Worm (Caenorhabditis elegans) whole organism, early embryonic: ENCODE results near the gene srd-33.

Experiments used
- F13C5.2 ChIP-seq: sonication (generic microtip); optimal IDR thresholded peaks from 2 replicates; lab custom pipeline; 2017; ENCODE audit warnings: mild to moderate bottlenecking, missing genetic modification characterization, inconsistent platforms, missing compliant biosample characterization
- aly-1 ChIP-seq: sonication (generic microtip); optimal IDR thresholded peaks from 2 replicates; lab custom pipeline; 2016; ENCODE audit warnings: missing genetic modification characterization, missing compliant biosample characterization
- ama-1 ChIP-seq: fragments of 150-350 bp; optimal IDR thresholded peaks from 2 replicates; lab custom pipeline; 2014
- ceh-36 ChIP-seq: sonication (generic microtip); optimal IDR thresholded peaks from 2 replicates; lab custom pipeline; 2016; ENCODE audit warnings: missing genetic modification characterization, inconsistent platforms, missing compliant biosample characterization
- ets-7 ChIP-seq: sonication (generic microtip); optimal IDR thresholded peaks from 2 replicates; lab custom pipeline; 2016; ENCODE audit warnings: missing genotype, missing genetic modification characterization, missing compliant biosample characterization
- flt-1 ChIP-seq: fragments of 200-800 bp; sonication (Bioruptor generic); IDR thresholded peaks from 2 replicates; pipeline ENCODE4 v1.3.6; 2022; ENCODE audit warnings: missing genetic modification characterization, missing compliant biosample characterization
- hmbx-1 ChIP-seq: sonication (generic microtip); optimal IDR thresholded peaks from 2 replicates; lab custom pipeline; 2016; ENCODE audit warnings: mild to moderate bottlenecking, missing genetic modification characterization, missing compliant biosample characterization
- hmg-4 ChIP-seq: fragments of 200-800 bp; sonication (Bioruptor generic); optimal IDR thresholded peaks from 2 replicates; lab custom pipeline; 2018; ENCODE audit warnings: mild to moderate bottlenecking, missing genetic modification characterization, missing compliant biosample characterization
- hnd-1 ChIP-seq: sonication (generic microtip); optimal IDR thresholded peaks from 2 replicates; lab custom pipeline; 2016; ENCODE audit warnings: missing genetic modification characterization, missing compliant biosample characterization
- pes-1 ChIP-seq: fragments of 200-800 bp; sonication (Bioruptor generic); IDR thresholded peaks from 2 replicates; pipeline ENCODE4 v1.3.6; 2022; ENCODE audit warnings: missing genetic modification reagents, missing genetic modification characterization, missing compliant biosample characterization
- sea-1 ChIP-seq: fragments of 200-800 bp; sonication (Bioruptor generic); conservative IDR thresholded peaks from 2 replicates; pipeline ENCODE4 v1.3.6; 2022; ENCODE audit warnings: missing genetic modification characterization, missing compliant biosample characterization
- tbx-11 ChIP-seq: fragments of 200-800 bp; sonication (Bioruptor generic); IDR thresholded peaks from 2 replicates; pipeline ENCODE4 v1.3.6; 2022; ENCODE audit warnings: missing genetic modification characterization, missing compliant biosample characterization

ce11 chrV:4867535-4867934 lies 4.6 kb upstream of the srd-33 start:
- no peak for TF ChIP-seq pes-1
- TF ChIP-seq sea-1 (GFP tag; lab: Robert Waterston, UW) = no peak
- no peak for TF ChIP-seq hmg-4 (GFP tag; lab: Kevin White, UChicago)
- TF ChIP-seq flt-1 (GFP tag; lab: Robert Waterston, UW) = no peak
- TF ChIP-seq ama-1 (lab: Kevin White, UChicago) = no peak
- TF ChIP-seq F13C5.2 (tag; lab: Kevin White, UChicago) = no peak
- TF ChIP-seq aly-1 (tag; lab: Kevin White, UChicago) = no peak
- no peak for TF ChIP-seq ceh-36
- TF ChIP-seq hmbx-1 (tag; lab: Kevin White, UChicago) = no peak
- TF ChIP-seq hnd-1 (tag; lab: Kevin White, UChicago) = no peak
- no peak for TF ChIP-seq ets-7 (tag; lab: Kevin White, UChicago)
- no peak for TF ChIP-seq tbx-11 (GFP tag; lab: Robert Waterston, UW)
